Worm (Caenorhabditis elegans) whole organism, L3 larva: Measurements from ENCODE around the gene nhr-290.

Experiments
- ceh-28 ChIP-seq: fragments of 150-350 bp; optimal IDR thresholded peaks from 2 replicates; lab custom pipeline; 2014; ENCODE audit warnings: missing biosample characterization, missing genetic modification reagents, missing genetic modification characterization
- ceh-82 ChIP-seq: fragments of 150-350 bp; optimal IDR thresholded peaks from 2 replicates; lab custom pipeline; 2014; ENCODE audit warnings: missing biosample characterization, missing genetic modification characterization
- unc-39 ChIP-seq: sonication (generic microtip); optimal IDR thresholded peaks from 4 replicates; lab custom pipeline; 2017; ENCODE audit warnings: missing biosample characterization, missing genetic modification characterization

- no peak for TF ChIP-seq ceh-28 (tag; lab: Kevin White, UChicago)
- no peak for TF ChIP-seq unc-39
- TF ChIP-seq ceh-82 (tag; lab: Kevin White, UChicago), result no peak
Measured at ce11 chrV:2617499-2617898, 43.5 kb downstream of the nhr-290 start.
